Worm (Caenorhabditis elegans) whole organism, L4/young adult: ENCODE measurements around the gene ddn-3.

ENCODE experiments used
- W03F9.2 ChIP-seq: fragments of 150-350 bp; optimal IDR thresholded peaks from 2 replicates; lab custom pipeline; 2014; ENCODE audit warnings: missing biosample characterization, missing genetic modification characterization
- him-1 ChIP-seq: sonication (generic microtip); optimal IDR thresholded peaks from 2 replicates; lab custom pipeline; 2016; ENCODE audit warnings: missing genotype, missing genetic modification reagents, missing genetic modification characterization, missing compliant biosample characterization

DNA sequence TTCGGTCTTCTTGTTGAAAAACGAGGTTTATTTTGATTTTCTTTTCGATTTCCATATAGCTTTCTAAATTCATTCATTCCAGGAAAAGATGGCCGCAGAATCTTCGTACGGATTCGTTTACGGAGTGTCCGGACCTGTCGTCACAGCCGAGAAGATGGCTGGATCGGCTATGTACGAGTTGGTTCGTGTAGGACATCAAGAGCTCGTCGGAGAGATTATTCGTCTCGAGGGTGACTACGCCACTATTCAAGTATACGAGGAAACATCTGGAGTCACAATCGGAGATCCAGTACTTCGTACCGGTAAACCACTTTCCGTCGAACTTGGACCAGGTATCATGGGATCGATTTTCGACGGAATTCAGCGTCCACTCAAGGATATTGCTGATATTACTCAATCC lies 40.6 kb upstream of the ddn-3 start, which contains the start of gene vha-13:
- TF ChIP-seq W03F9.2 (tag; lab: Kevin White, UChicago), result no peak
- no peak for TF ChIP-seq him-1
